Fruit fly (Drosophila melanogaster) whole organism, embryonic: ENCODE results near the gene CG13931.

Source experiments
- Abd-B ChIP-seq: fragments of 200-800 bp; sonication (Bioruptor generic); optimal IDR thresholded peaks from 2 replicates; lab custom pipeline; 2018; ENCODE audit warnings: missing biosample characterization, mild to moderate bottlenecking, missing genetic modification characterization, moderate library complexity
- Aef1 ChIP-seq: fragments of 200-800 bp; sonication (Bioruptor generic); IDR thresholded peaks from 3 replicates; pipeline ENCODE4 v1.3.6; 2022; ENCODE audit warnings: missing biosample characterization, missing genetic modification characterization
- CG11247 ChIP-seq: fragments of 200-800 bp; sonication (Bioruptor generic); IDR thresholded peaks from 2 replicates; pipeline ENCODE4 v1.3.6; 2022; ENCODE audit warnings: missing biosample characterization, missing genetic modification characterization
- CG11560 ChIP-seq: fragments of 200-800 bp; sonication (Bioruptor generic); IDR thresholded peaks from 3 replicates; pipeline ENCODE4 v1.3.6; 2022; ENCODE audit warnings: missing biosample characterization, missing genetic modification characterization
- CG11723 ChIP-seq: fragments of 200-800 bp; sonication (Bioruptor generic); optimal IDR thresholded peaks from 2 replicates; lab custom pipeline; 2017; ENCODE audit warnings: missing biosample characterization, mild to moderate bottlenecking, missing genetic modification characterization
- CG12391 ChIP-seq: fragments of 200-800 bp; sonication (Bioruptor generic); optimal IDR thresholded peaks from 3 replicates; lab custom pipeline; 2018; ENCODE audit warnings: missing biosample characterization, mild to moderate bottlenecking, missing genetic modification characterization, moderate library complexity
- CG1647 ChIP-seq: fragments of 200-800 bp; sonication (Bioruptor generic); optimal IDR thresholded peaks from 3 replicates; lab custom pipeline; 2016; ENCODE audit warnings: missing biosample characterization, missing genetic modification characterization
- CG16779 ChIP-seq: fragments of 200-800 bp; sonication (Bioruptor generic); IDR thresholded peaks from 2 replicates; pipeline ENCODE4 v1.3.6; 2022; ENCODE audit warnings: missing biosample characterization, missing genetic modification characterization
- CG17328 ChIP-seq: fragments of 200-800 bp; sonication (Bioruptor generic); IDR thresholded peaks from 2 replicates; pipeline ENCODE4 v1.3.6; 2022; ENCODE audit warnings: missing biosample characterization, missing genetic modification characterization
- CG17568 ChIP-seq: fragments of 200-800 bp; sonication (Bioruptor generic); optimal IDR thresholded peaks from 2 replicates; lab custom pipeline; 2018; ENCODE audit warnings: missing biosample characterization, mild to moderate bottlenecking, missing genetic modification characterization, moderate library complexity
- CG17612 ChIP-seq: fragments of 200-800 bp; sonication (Bioruptor generic); IDR thresholded peaks from 2 replicates; pipeline ENCODE4 v1.3.6; 2022; ENCODE audit warnings: missing biosample characterization, missing genetic modification characterization
- CG2202 ChIP-seq: fragments of 200-800 bp; sonication (Bioruptor generic); optimal IDR thresholded peaks from 2 replicates; lab custom pipeline; 2018; ENCODE audit warnings: missing biosample characterization, mild to moderate bottlenecking, missing genetic modification characterization
- CG2889 ChIP-seq: fragments of 200-800 bp; sonication (Bioruptor generic); IDR thresholded peaks from 3 replicates; pipeline ENCODE4 v1.3.6; 2022; ENCODE audit warnings: missing biosample characterization, missing genetic modification characterization
- CG30020 ChIP-seq: fragments of 200-800 bp; optimal IDR thresholded peaks from 2 replicates; lab custom pipeline; 2019; ENCODE audit warnings: missing biosample characterization, mild to moderate bottlenecking, missing genetic modification characterization, moderate library complexity
- CG31224 ChIP-seq: fragments of 200-800 bp; sonication (Bioruptor generic); IDR thresholded peaks from 2 replicates; pipeline ENCODE4 v1.3.6; 2022; ENCODE audit warnings: missing biosample characterization, missing genetic modification characterization
- CG31365 ChIP-seq: fragments of 200-800 bp; sonication (Bioruptor generic); optimal IDR thresholded peaks from 2 replicates; lab custom pipeline; 2018; ENCODE audit warnings: missing biosample characterization, mild to moderate bottlenecking, missing genetic modification characterization
- CG34422 ChIP-seq: fragments of 200-800 bp; sonication (Bioruptor generic); IDR thresholded peaks from 3 replicates; pipeline ENCODE4 v1.3.6; 2022; ENCODE audit warnings: missing biosample characterization, missing genetic modification characterization
- CG42726 ChIP-seq: fragments of 200-800 bp; sonication (Bioruptor generic); IDR thresholded peaks from 2 replicates; pipeline ENCODE4 v1.3.6; 2022; ENCODE audit warnings: missing biosample characterization, missing genetic modification characterization; ENCODE audit not compliant: partially characterized antibody
- CG6689 ChIP-seq: fragments of 200-800 bp; sonication (Bioruptor generic); IDR thresholded peaks from 2 replicates; pipeline ENCODE4 v1.3.6; 2022; ENCODE audit warnings: missing biosample characterization, missing genetic modification characterization
- CG7928 ChIP-seq: fragments of 200-800 bp; sonication (Bioruptor generic); optimal IDR thresholded peaks from 2 replicates; lab custom pipeline; 2017; ENCODE audit warnings: missing biosample characterization, mild to moderate bottlenecking, missing genetic modification characterization
- CG7987 ChIP-seq: fragments of 200-800 bp; sonication (Bioruptor generic); optimal IDR thresholded peaks from 2 replicates; lab custom pipeline; 2018; ENCODE audit warnings: missing biosample characterization, mild to moderate bottlenecking, missing genetic modification characterization, moderate library complexity
- CG8359 ChIP-seq: fragments of 200-800 bp; sonication (Bioruptor generic); optimal IDR thresholded peaks from 2 replicates; lab custom pipeline; 2017; ENCODE audit warnings: missing biosample characterization, mild to moderate bottlenecking, missing genetic modification characterization, borderline replicate concordance
- D ChIP-seq, 2 experiments: fragments of 200-800 bp in 1 of 2; fragments of >200 bp in 1 of 2; sonication (Bioruptor generic) in 1 of 2; optimal IDR thresholded peaks; 2 replicates in 1 of 2; 3 replicates in 1 of 2; lab custom pipeline; 2017; ENCODE audit warnings: mild to moderate bottlenecking in 1 of 2, missing biosample characterization in 1 of 2, missing genetic modification characterization in 1 of 2, missing genetic modification reagents in 1 of 2
- E2f2 ChIP-seq: fragments of 200-800 bp; sonication (Bioruptor generic); IDR thresholded peaks from 2 replicates; pipeline ENCODE4 v1.3.6; 2022; ENCODE audit warnings: missing biosample characterization, missing genetic modification characterization
- H2.0 ChIP-seq: fragments of 200-800 bp; sonication (Bioruptor generic); IDR thresholded peaks from 2 replicates; pipeline ENCODE4 v1.3.6; 2022; ENCODE audit warnings: missing biosample characterization, missing genetic modification characterization
- HLHmδ ChIP-seq: fragments of 200-800 bp; sonication (Bioruptor generic); optimal IDR thresholded peaks from 2 replicates; lab custom pipeline; 2018; ENCODE audit warnings: missing biosample characterization, mild to moderate bottlenecking, missing genetic modification characterization, moderate library complexity
- Hey ChIP-seq: fragments of 200-800 bp; sonication (Bioruptor generic); optimal IDR thresholded peaks from 3 replicates; lab custom pipeline; 2018; ENCODE audit warnings: missing biosample characterization, mild to moderate bottlenecking, missing genetic modification characterization
- Hr39 ChIP-seq: fragments of >200 bp; optimal IDR thresholded peaks from 2 replicates; lab custom pipeline; 2017
- Kr ChIP-seq: fragments of 200-800 bp; sonication (Bioruptor generic); optimal IDR thresholded peaks from 2 replicates; lab custom pipeline; 2017; ENCODE audit warnings: missing biosample characterization, mild to moderate bottlenecking, missing genetic modification characterization
- NfI ChIP-seq: fragments of 200-800 bp; sonication (Bioruptor generic); optimal IDR thresholded peaks from 3 replicates; lab custom pipeline; 2018; ENCODE audit warnings: missing biosample characterization, mild to moderate bottlenecking, missing genetic modification characterization, moderate library complexity
- Side ChIP-seq: fragments of 200-800 bp; sonication (Bioruptor generic); optimal IDR thresholded peaks from 2 replicates; lab custom pipeline; 2016; ENCODE audit warnings: missing biosample characterization, missing genetic modification characterization
- Six4 ChIP-seq: fragments of 200-800 bp; sonication (Bioruptor generic); optimal IDR thresholded peaks from 2 replicates; lab custom pipeline; 2016; ENCODE audit warnings: missing biosample characterization, missing genetic modification characterization
- Sox102F ChIP-seq: fragments of 200-800 bp; sonication (Bioruptor generic); optimal IDR thresholded peaks from 2 replicates; lab custom pipeline; 2018; ENCODE audit warnings: missing biosample characterization, mild to moderate bottlenecking, missing genetic modification characterization, moderate library complexity
- ara ChIP-seq: fragments of 200-800 bp; sonication (Bioruptor generic); IDR thresholded peaks from 2 replicates; pipeline ENCODE4 v1.3.6; 2022; ENCODE audit warnings: missing biosample characterization, missing genetic modification characterization
- bcd ChIP-seq: fragments of 200-800 bp; sonication (Bioruptor generic); optimal IDR thresholded peaks from 2 replicates; lab custom pipeline; 2017; ENCODE audit warnings: missing biosample characterization, mild to moderate bottlenecking, missing genetic modification characterization
- br ChIP-seq: fragments of >200 bp; optimal IDR thresholded peaks from 2 replicates; lab custom pipeline; 2017
- corto ChIP-seq: fragments of 200-800 bp; sonication (Bioruptor generic); optimal IDR thresholded peaks from 2 replicates; lab custom pipeline; 2016; ENCODE audit warnings: missing biosample characterization, mild to moderate bottlenecking, missing genetic modification characterization, moderate library complexity
- croc ChIP-seq: fragments of 200-800 bp; sonication (Bioruptor generic); conservative IDR thresholded peaks from 3 replicates; pipeline ENCODE4 v1.3.6; 2022; ENCODE audit warnings: missing biosample characterization, missing genetic modification characterization
- dm ChIP-seq: fragments of 200-800 bp; sonication (Bioruptor generic); optimal IDR thresholded peaks from 3 replicates; lab custom pipeline; 2016; ENCODE audit warnings: missing biosample characterization, missing genetic modification characterization
- eve ChIP-seq, 2 experiments: fragments of >200 bp; optimal IDR thresholded peaks; 2 replicates each; lab custom pipeline; 2017; ENCODE audit warnings: missing biosample characterization in 2 of 2, missing genetic modification characterization in 2 of 2
- exex ChIP-seq: fragments of 200-800 bp; sonication (Bioruptor generic); optimal IDR thresholded peaks from 4 replicates; lab custom pipeline; 2018; ENCODE audit warnings: missing biosample characterization, mild to moderate bottlenecking, missing genetic modification characterization, moderate library complexity
- fd3F ChIP-seq: fragments of 200-800 bp; sonication (Bioruptor generic); optimal IDR thresholded peaks from 2 replicates; lab custom pipeline; 2018; ENCODE audit warnings: missing biosample characterization, mild to moderate bottlenecking, missing genetic modification characterization, moderate library complexity
- jigr1 ChIP-seq: fragments of 200-800 bp; sonication (Bioruptor generic); IDR thresholded peaks from 3 replicates; pipeline ENCODE4 v1.3.6; 2022; ENCODE audit warnings: missing biosample characterization, missing genetic modification characterization
- jing ChIP-seq: fragments of 200-800 bp; sonication (Bioruptor generic); optimal IDR thresholded peaks from 2 replicates; lab custom pipeline; 2018; ENCODE audit warnings: missing biosample characterization, mild to moderate bottlenecking, missing genetic modification characterization
- knrl ChIP-seq: fragments of 200-800 bp; sonication (Bioruptor generic); IDR thresholded peaks from 3 replicates; pipeline ENCODE4 v1.3.6; 2022; ENCODE audit warnings: missing biosample characterization, missing genetic modification characterization; ENCODE audit not compliant: partially characterized antibody
- psq ChIP-seq: fragments of 200-800 bp; sonication (Bioruptor generic); optimal IDR thresholded peaks from 2 replicates; lab custom pipeline; 2017; ENCODE audit warnings: missing biosample characterization, missing genetic modification characterization
- sens-2 ChIP-seq: fragments of 200-800 bp; sonication (Bioruptor generic); IDR thresholded peaks from 2 replicates; pipeline ENCODE4 v1.3.6; 2022; ENCODE audit warnings: missing biosample characterization, missing genetic modification characterization
- sisA ChIP-seq: fragments of 200-800 bp; sonication (Bioruptor generic); IDR thresholded peaks from 2 replicates; pipeline ENCODE4 v1.3.6; 2022; ENCODE audit warnings: missing biosample characterization, missing genetic modification characterization
- tin ChIP-seq: fragments of 200-800 bp; sonication (Bioruptor generic); optimal IDR thresholded peaks from 3 replicates; lab custom pipeline; 2016; ENCODE audit warnings: missing biosample characterization, missing genetic modification characterization

CG13931 gene

DNA sequence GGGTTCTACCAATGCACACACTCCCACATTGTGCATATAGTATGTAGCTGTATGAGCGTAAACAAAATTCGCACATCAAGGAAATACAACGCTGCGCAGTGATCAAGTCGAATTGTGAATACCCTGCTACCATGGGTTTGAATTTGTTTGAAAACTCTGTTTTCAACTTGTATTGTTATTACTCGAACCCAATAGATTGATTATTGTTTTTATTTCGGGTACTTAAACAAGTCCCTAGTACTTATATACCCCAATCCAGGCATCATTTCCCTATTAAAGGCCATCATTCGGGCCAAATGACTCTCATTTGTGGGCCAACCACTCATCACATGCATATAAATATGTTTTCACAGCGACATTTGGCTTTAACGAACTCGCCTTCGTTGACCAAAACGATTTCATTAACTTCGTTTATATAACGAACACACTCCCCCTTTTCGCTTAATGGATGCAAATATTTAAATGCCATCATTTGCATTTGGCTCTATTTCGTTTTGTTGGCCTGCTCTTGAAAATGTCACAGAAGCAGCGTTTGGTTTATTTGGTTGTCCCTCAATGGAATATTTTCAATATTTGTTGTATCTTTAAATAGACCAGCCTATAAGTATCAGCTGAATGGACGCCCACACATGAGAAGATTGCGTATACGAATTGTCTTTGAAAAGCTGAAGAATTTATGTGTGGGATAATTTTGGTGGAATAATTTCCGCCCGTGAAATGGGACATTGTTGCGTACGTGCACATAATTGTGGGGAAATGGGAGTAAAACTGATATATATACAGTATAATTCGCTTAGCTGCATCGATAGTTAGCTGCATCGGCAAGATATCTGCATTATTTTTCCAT, 38.1 kb upstream of the CG13931 start (continued):
- TF ChIP-seq ara (GFP tag; lab: Robert Waterston, UW) (no peak), HLHmδ (no peak), knrl (GFP tag; lab: Robert Waterston, UW) (no peak), CG2889 (GFP tag; lab: Robert Waterston, UW) (peak; percentile 67; the same call in 2 of the 3 replicates), D (optimal IDR thresholded peaks at IDR 0.05; lab: Kevin White, UChicago) (no peak), D (GFP tag; optimal IDR thresholded peaks at IDR 0.05; lab: Kevin White, UChicago) (no peak), NfI (GFP tag; lab: Kevin White, UChicago) (peak; percentile 68), tin (GFP tag; lab: Kevin White, UChicago) (no peak), CG11560 (tag; lab: Robert Waterston, UW) (peak; percentile 45; the same call in 1 of the 3 replicates), CG6689 (GFP tag; lab: Robert Waterston, UW) (peak; percentile 74), E2f2 (GFP tag; lab: Robert Waterston, UW) (peak; percentile 62), H2.0 (peak; percentile 77), CG31365 (tag; lab: Kevin White, UChicago) (no peak), CG1647 (GFP tag; lab: Kevin White, UChicago) (no peak), Side (GFP tag; lab: Kevin White, UChicago) (peak; percentile 23), CG34422 (peak; percentile 80; the same call in 2 of the 3 replicates), sens-2 (0 out of 2 replicates have a peak, but pooled peaks have one; percentile 35), Kr (no peak), eve (GFP tag; optimal IDR thresholded peaks at IDR 0.05; lab: Kevin White, UChicago) (no peak), sisA (GFP tag; lab: Robert Waterston, UW) (peak; percentile 71), Hr39 (no peak), CG11247 (GFP tag; lab: Robert Waterston, UW) (peak; percentile 71), corto (GFP tag; lab: Kevin White, UChicago) (no peak), CG16779 (GFP tag; lab: Robert Waterston, UW) (no peak), CG30020 (tag; lab: Kevin White, UChicago) (no peak), CG17612 (0 out of 2 replicates have a peak, but pooled peaks have one; percentile 35), CG42726 (GFP tag; lab: Robert Waterston, UW) (no peak), br (lab: Kevin White, UChicago) (no peak), Hey (no peak), CG11723 (peak; percentile 39), jigr1 (GFP tag; lab: Robert Waterston, UW) (peak; percentile 47; the same call in 2 of the 3 replicates), CG8359 (GFP tag; lab: Kevin White, UChicago) (no peak), CG7987 (GFP tag; lab: Kevin White, UChicago) (no peak), exex (tag; lab: Kevin White, UChicago) (no peak), CG12391 (peak; percentile 51), dm (GFP tag; lab: Kevin White, UChicago) (peak; percentile 23), CG7928 (no peak), CG31224 (GFP tag; lab: Robert Waterston, UW) (peak; percentile 67), croc (GFP tag; lab: Robert Waterston, UW) (no peak; the same call in 2 of the 3 replicates), psq (GFP tag; lab: Kevin White, UChicago) (no peak), Sox102F (GFP tag; lab: Kevin White, UChicago) (peak; percentile 87), CG17568 (GFP tag; lab: Kevin White, UChicago) (no peak), bcd (GFP tag; lab: Kevin White, UChicago) (peak; percentile 56), CG2202 (tag; lab: Kevin White, UChicago) (no peak), Aef1 (peak; percentile 73), fd3F (peak; percentile 72), jing (GFP tag; lab: Kevin White, UChicago) (peak; percentile 50), Abd-B (GFP tag; lab: Kevin White, UChicago) (peak; percentile 73), CG17328 (peak; percentile 73; the same call in 1 of the 2 replicates), Six4 (GFP tag; lab: Kevin White, UChicago) (no peak)
